Fruit fly (Drosophila melanogaster) whole organism, embryonic: Measurements from ENCODE around the gene lwr.

Experiments used
- Abd-B ChIP-seq: fragments of 200-800 bp; sonication (Bioruptor generic); optimal IDR thresholded peaks from 2 replicates; lab custom pipeline; 2018; ENCODE audit warnings: missing biosample characterization, mild to moderate bottlenecking, missing genetic modification characterization, moderate library complexity
- BtbVII ChIP-seq: fragments of 200-800 bp; sonication (Bioruptor generic); optimal IDR thresholded peaks from 3 replicates; lab custom pipeline; 2017; ENCODE audit warnings: missing biosample characterization, mild to moderate bottlenecking, missing genetic modification characterization
- CG10959 ChIP-seq: fragments of 200-800 bp; sonication (Bioruptor generic); IDR thresholded peaks from 2 replicates; pipeline ENCODE4 v1.3.6; 2022; ENCODE audit warnings: missing biosample characterization, missing genetic modification characterization
- CG1233 ChIP-seq: fragments of 200-800 bp; sonication (Bioruptor generic); optimal IDR thresholded peaks from 4 replicates; lab custom pipeline; 2018; ENCODE audit warnings: missing biosample characterization, mild to moderate bottlenecking, missing genetic modification characterization
- CG15514 ChIP-seq: fragments of 200-800 bp; sonication (Bioruptor generic); optimal IDR thresholded peaks from 3 replicates; lab custom pipeline; 2017; ENCODE audit warnings: missing biosample characterization, missing genetic modification characterization, mild to moderate bottlenecking, moderate library complexity, missing genetic modification reagents
- CG1647 ChIP-seq: fragments of 200-800 bp; sonication (Bioruptor generic); optimal IDR thresholded peaks from 3 replicates; lab custom pipeline; 2016; ENCODE audit warnings: missing biosample characterization, missing genetic modification characterization
- CG16779 ChIP-seq: fragments of 200-800 bp; sonication (Bioruptor generic); IDR thresholded peaks from 2 replicates; pipeline ENCODE4 v1.3.6; 2022; ENCODE audit warnings: missing biosample characterization, missing genetic modification characterization
- CG16863 ChIP-seq: fragments of 200-800 bp; sonication (Bioruptor generic); optimal IDR thresholded peaks from 3 replicates; lab custom pipeline; 2016; ENCODE audit warnings: missing biosample characterization, missing genetic modification characterization
- CG17186 ChIP-seq: fragments of 200-800 bp; sonication (Bioruptor generic); optimal IDR thresholded peaks from 3 replicates; lab custom pipeline; 2017; ENCODE audit warnings: missing biosample characterization, missing genetic modification reagents, missing genetic modification characterization
- CG17328 ChIP-seq: fragments of 200-800 bp; sonication (Bioruptor generic); IDR thresholded peaks from 2 replicates; pipeline ENCODE4 v1.3.6; 2022; ENCODE audit warnings: missing biosample characterization, missing genetic modification characterization
- CG17568 ChIP-seq: fragments of 200-800 bp; sonication (Bioruptor generic); optimal IDR thresholded peaks from 2 replicates; lab custom pipeline; 2018; ENCODE audit warnings: missing biosample characterization, mild to moderate bottlenecking, missing genetic modification characterization, moderate library complexity
- CG17612 ChIP-seq: fragments of 200-800 bp; sonication (Bioruptor generic); IDR thresholded peaks from 2 replicates; pipeline ENCODE4 v1.3.6; 2022; ENCODE audit warnings: missing biosample characterization, missing genetic modification characterization
- CG2129 ChIP-seq: fragments of 200-800 bp; sonication (Bioruptor generic); IDR thresholded peaks from 2 replicates; pipeline ENCODE4 v1.3.6; 2022; ENCODE audit warnings: missing biosample characterization, missing genetic modification characterization; ENCODE audit not compliant: partially characterized antibody
- CG2199 ChIP-seq: fragments of 200-800 bp; sonication (Bioruptor generic); IDR thresholded peaks from 3 replicates; pipeline ENCODE4 v1.3.6; 2022; ENCODE audit warnings: missing biosample characterization, missing genetic modification characterization
- CG30020 ChIP-seq: fragments of 200-800 bp; optimal IDR thresholded peaks from 2 replicates; lab custom pipeline; 2019; ENCODE audit warnings: missing biosample characterization, mild to moderate bottlenecking, missing genetic modification characterization, moderate library complexity
- CG32772 ChIP-seq: fragments of 200-800 bp; sonication (Bioruptor generic); IDR thresholded peaks from 2 replicates; pipeline ENCODE4 v1.3.6; 2022; ENCODE audit warnings: missing biosample characterization, missing genetic modification characterization
- CG34422 ChIP-seq: fragments of 200-800 bp; sonication (Bioruptor generic); IDR thresholded peaks from 3 replicates; pipeline ENCODE4 v1.3.6; 2022; ENCODE audit warnings: missing biosample characterization, missing genetic modification characterization
- CG4424 ChIP-seq: fragments of 200-800 bp; sonication (Bioruptor generic); optimal IDR thresholded peaks from 3 replicates; lab custom pipeline; 2016; ENCODE audit warnings: missing biosample characterization, missing genetic modification characterization
- CG6175 ChIP-seq: fragments of 200-800 bp; sonication (Bioruptor generic); IDR thresholded peaks from 3 replicates; pipeline ENCODE4 v1.3.6; 2022; ENCODE audit warnings: missing biosample characterization, missing genetic modification characterization
- CG6791 ChIP-seq: fragments of 200-800 bp; sonication (Bioruptor generic); IDR thresholded peaks from 3 replicates; pipeline ENCODE4 v1.3.6; 2022; ENCODE audit warnings: missing biosample characterization, missing genetic modification characterization; ENCODE audit not compliant: partially characterized antibody
- CG7928 ChIP-seq: fragments of 200-800 bp; sonication (Bioruptor generic); optimal IDR thresholded peaks from 2 replicates; lab custom pipeline; 2017; ENCODE audit warnings: missing biosample characterization, mild to moderate bottlenecking, missing genetic modification characterization
- CG7963 ChIP-seq: fragments of 200-800 bp; sonication (Bioruptor generic); IDR thresholded peaks from 3 replicates; pipeline ENCODE4 v1.3.6; 2022; ENCODE audit warnings: missing biosample characterization, missing genetic modification characterization; ENCODE audit not compliant: partially characterized antibody
- Dad ChIP-seq: fragments of 200-800 bp; sonication (Bioruptor generic); optimal IDR thresholded peaks from 3 replicates; lab custom pipeline; 2016; ENCODE audit warnings: missing biosample characterization, missing genetic modification characterization
- Dll ChIP-seq: fragments of 200-800 bp; sonication (Bioruptor generic); IDR thresholded peaks from 4 replicates; pipeline ENCODE4 v1.3.6; 2022; ENCODE audit warnings: missing biosample characterization, missing genetic modification characterization; ENCODE audit not compliant: partially characterized antibody
- Dp ChIP-seq: fragments of 200-800 bp; sonication (Bioruptor generic); optimal IDR thresholded peaks from 2 replicates; lab custom pipeline; 2018; ENCODE audit warnings: missing biosample characterization, mild to moderate bottlenecking, missing genetic modification characterization, moderate library complexity
- E2f1 ChIP-seq: fragments of 200-800 bp; sonication (Bioruptor generic); IDR thresholded peaks from 2 replicates; pipeline ENCODE4 v1.3.6; 2022; ENCODE audit warnings: missing biosample characterization, missing genetic modification characterization
- Eip74EF ChIP-seq, 2 experiments: fragments of 200-800 bp in 1 of 2; fragments of >200 bp in 1 of 2; sonication (Bioruptor generic) in 1 of 2; optimal IDR thresholded peaks; 2 replicates each; lab custom pipeline; 2017 to 2019; ENCODE audit warnings: missing biosample characterization in 2 of 2, missing genetic modification characterization in 2 of 2, mild to moderate bottlenecking in 1 of 2, moderate library complexity in 1 of 2
- HHEX ChIP-seq: fragments of 200-800 bp; sonication (Bioruptor generic); optimal IDR thresholded peaks from 3 replicates; lab custom pipeline; 2017; ENCODE audit warnings: missing biosample characterization, mild to moderate bottlenecking, missing genetic modification characterization, missing genetic modification reagents
- Hmx ChIP-seq: fragments of 200-800 bp; sonication (Bioruptor generic); optimal IDR thresholded peaks from 2 replicates; lab custom pipeline; 2016; ENCODE audit warnings: missing biosample characterization, missing genetic modification characterization
- Hr51 ChIP-seq, 2 experiments: fragments of 200-800 bp; sonication (Bioruptor generic); optimal IDR thresholded peaks; 2 replicates in 1 of 2; 3 replicates in 1 of 2; lab custom pipeline; 2016 to 2018; ENCODE audit warnings: missing biosample characterization in 2 of 2, missing genetic modification characterization in 2 of 2, mild to moderate bottlenecking in 1 of 2, moderate library complexity in 1 of 2
- Myb ChIP-seq: fragments of 200-800 bp; sonication (Bioruptor generic); optimal IDR thresholded peaks from 2 replicates; lab custom pipeline; 2016; ENCODE audit warnings: missing biosample characterization, missing genetic modification characterization
- NFAT ChIP-seq: fragments of 200-800 bp; sonication (Bioruptor generic); IDR thresholded peaks from 2 replicates; pipeline ENCODE4 v1.3.6; 2022; ENCODE audit warnings: missing biosample characterization, missing genetic modification characterization
- ac ChIP-seq: fragments of 200-800 bp; sonication (Bioruptor generic); optimal IDR thresholded peaks from 3 replicates; lab custom pipeline; 2017; ENCODE audit warnings: missing biosample characterization, mild to moderate bottlenecking, missing genetic modification characterization
- ase ChIP-seq: fragments of 200-800 bp; sonication (Bioruptor generic); IDR thresholded peaks from 3 replicates; pipeline ENCODE4 v1.3.6; 2022; ENCODE audit warnings: missing biosample characterization, missing genetic modification characterization
- az2 ChIP-seq: fragments of 200-800 bp; sonication (Bioruptor generic); optimal IDR thresholded peaks from 3 replicates; lab custom pipeline; 2016; ENCODE audit warnings: missing biosample characterization, missing genetic modification characterization
- en ChIP-seq: fragments of 200-800 bp; sonication (Bioruptor generic); optimal IDR thresholded peaks from 2 replicates; lab custom pipeline; 2016; ENCODE audit warnings: missing biosample characterization, missing genetic modification characterization
- fru ChIP-seq: fragments of >200 bp; optimal IDR thresholded peaks from 2 replicates; lab custom pipeline; 2017
- ham ChIP-seq: fragments of 200-800 bp; sonication (Bioruptor generic); IDR thresholded peaks from 2 replicates; pipeline ENCODE4 v1.3.6; 2022; ENCODE audit warnings: missing biosample characterization, missing genetic modification characterization
- jigr1 ChIP-seq: fragments of 200-800 bp; sonication (Bioruptor generic); IDR thresholded peaks from 3 replicates; pipeline ENCODE4 v1.3.6; 2022; ENCODE audit warnings: missing biosample characterization, missing genetic modification characterization
- lbe ChIP-seq: fragments of 200-800 bp; sonication (Bioruptor generic); optimal IDR thresholded peaks from 2 replicates; lab custom pipeline; 2016; ENCODE audit warnings: missing biosample characterization, mild to moderate bottlenecking, missing genetic modification characterization
- lmd ChIP-seq: fragments of 200-800 bp; sonication (Bioruptor generic); IDR thresholded peaks from 2 replicates; pipeline ENCODE4 v1.3.6; 2022; ENCODE audit warnings: missing biosample characterization, missing genetic modification characterization
- oc ChIP-seq: fragments of 200-800 bp; sonication (Bioruptor generic); optimal IDR thresholded peaks from 2 replicates; lab custom pipeline; 2018; ENCODE audit warnings: missing biosample characterization, mild to moderate bottlenecking, missing genetic modification characterization, moderate library complexity
- pzg ChIP-seq: fragments of 200-800 bp; sonication (Bioruptor generic); optimal IDR thresholded peaks from 3 replicates; lab custom pipeline; 2018; ENCODE audit warnings: missing biosample characterization, mild to moderate bottlenecking, missing genetic modification characterization, moderate library complexity
- rib ChIP-seq: fragments of 200-800 bp; sonication (Bioruptor generic); IDR thresholded peaks from 2 replicates; pipeline ENCODE4 v1.3.6; 2022; ENCODE audit warnings: missing biosample characterization, missing genetic modification characterization
- sna ChIP-seq: fragments of 200-800 bp; sonication (Bioruptor generic); IDR thresholded peaks from 2 replicates; pipeline ENCODE4 v1.3.6; 2022; ENCODE audit warnings: missing biosample characterization, missing genetic modification characterization; ENCODE audit not compliant: partially characterized antibody
- trh ChIP-seq: fragments of 200-800 bp; sonication (Bioruptor generic); optimal IDR thresholded peaks from 2 replicates; lab custom pipeline; 2016; ENCODE audit warnings: missing biosample characterization, missing genetic modification characterization
- unpg ChIP-seq: fragments of 200-800 bp; sonication (Bioruptor generic); optimal IDR thresholded peaks from 3 replicates; lab custom pipeline; 2018; ENCODE audit warnings: missing biosample characterization, mild to moderate bottlenecking, missing genetic modification characterization, moderate library complexity
- vnd ChIP-seq: fragments of 200-800 bp; sonication (Bioruptor generic); IDR thresholded peaks from 3 replicates; pipeline ENCODE4 v1.3.6; 2022; ENCODE audit warnings: missing biosample characterization, missing genetic modification characterization; ENCODE audit not compliant: partially characterized antibody
- z ChIP-seq: fragments of 200-800 bp; sonication (Bioruptor generic); IDR thresholded peaks from 3 replicates; pipeline ENCODE4 v1.3.6; 2022; ENCODE audit warnings: missing biosample characterization, missing genetic modification characterization

Gene lwr

dm6 chr2L:521940-522632 is 20.3 kb downstream of the lwr start (continued):
- TF ChIP-seq CG7963 (GFP tag; lab: Robert Waterston, UW) (no peak), en (GFP tag; lab: Kevin White, UChicago) (no peak), CG17186 (GFP tag; lab: Kevin White, UChicago) (peak; percentile 69), Dp (GFP tag; lab: Kevin White, UChicago) (no peak), CG6791 (GFP tag; lab: Robert Waterston, UW) (no peak), CG17328 (GFP tag; lab: Robert Waterston, UW) (peak; percentile 84), Hmx (GFP tag; lab: Kevin White, UChicago) (peak; percentile 15), jigr1 (GFP tag; lab: Robert Waterston, UW) (peak; percentile 58; the same call in 2 of the 3 replicates), z (GFP tag; lab: Robert Waterston, UW) (no peak), rib (GFP tag; lab: Robert Waterston, UW) (no peak), CG1647 (GFP tag; lab: Kevin White, UChicago) (peak; percentile 61), CG2199 (GFP tag; lab: Robert Waterston, UW) (peak; percentile 91), fru (no peak), ham (GFP tag; lab: Robert Waterston, UW) (no peak), CG30020 (tag; lab: Kevin White, UChicago) (no peak), trh (GFP tag; lab: Kevin White, UChicago) (peak; percentile 69), CG16863 (GFP tag; lab: Kevin White, UChicago) (peak; percentile 65), NFAT (GFP tag; lab: Robert Waterston, UW) (peak; percentile 34; the same call in 1 of the 2 replicates), BtbVII (peak; percentile 71), Dll (GFP tag; lab: Robert Waterston, UW) (no peak), ac (GFP tag; lab: Kevin White, UChicago) (peak; percentile 36), CG17612 (peak; percentile 37; the same call in 1 of the 2 replicates), E2f1 (peak; percentile 86), HHEX (GFP tag; lab: Kevin White, UChicago) (peak; percentile 71), Myb (no peak), Abd-B (GFP tag; lab: Kevin White, UChicago) (peak; percentile 61), CG10959 (GFP tag; lab: Robert Waterston, UW) (peak; percentile 90), Dad (no peak), Eip74EF (GFP tag; optimal IDR thresholded peaks at IDR 0.05; lab: Kevin White, UChicago) (peak in 1 of 2 experiments; percentile 39), CG34422 (GFP tag; lab: Robert Waterston, UW) (peak; percentile 87), ase (GFP tag; lab: Robert Waterston, UW) (peak; percentile 81), CG15514 (peak; percentile 35), lbe (no peak), CG32772 (GFP tag; lab: Robert Waterston, UW) (peak; percentile 79), pzg (GFP tag; lab: Kevin White, UChicago) (no peak), lmd (GFP tag; lab: Robert Waterston, UW) (peak; percentile 83), unpg (peak; percentile 78), CG6175 (0 out of 3 replicates have a peak, but pooled peaks have one; percentile 27), oc (tag; lab: Kevin White, UChicago) (peak; percentile 86), az2 (peak; percentile 77), sna (no peak), vnd (no peak), CG7928 (GFP tag; lab: Kevin White, UChicago) (no peak), CG16779 (no peak), CG2129 (GFP tag; lab: Robert Waterston, UW) (no peak), CG17568 (peak; percentile 54), CG4424 (GFP tag; lab: Kevin White, UChicago) (peak; percentile 86), CG1233 (GFP tag; lab: Kevin White, UChicago) (peak; percentile 69), Hr51 (GFP tag; optimal IDR thresholded peaks at IDR 0.05; lab: Kevin White, UChicago) (peak; percentile 45 to 71)
